Worm (Caenorhabditis elegans) whole organism, early embryonic: ENCODE results near the gene acy-1.

Experiments
- B0310.2 ChIP-seq: sonication (generic microtip); optimal IDR thresholded peaks from 2 replicates; lab custom pipeline; 2016; ENCODE audit warnings: mild to moderate bottlenecking, missing genetic modification characterization, missing compliant biosample characterization
- F13C5.2 ChIP-seq: sonication (generic microtip); optimal IDR thresholded peaks from 2 replicates; lab custom pipeline; 2017; ENCODE audit warnings: mild to moderate bottlenecking, missing genetic modification characterization, inconsistent platforms, missing compliant biosample characterization
- ama-1 ChIP-seq: fragments of 150-350 bp; optimal IDR thresholded peaks from 2 replicates; lab custom pipeline; 2014
- ceh-36 ChIP-seq: sonication (generic microtip); optimal IDR thresholded peaks from 2 replicates; lab custom pipeline; 2016; ENCODE audit warnings: missing genetic modification characterization, inconsistent platforms, missing compliant biosample characterization
- flt-1 ChIP-seq: fragments of 200-800 bp; sonication (Bioruptor generic); IDR thresholded peaks from 2 replicates; pipeline ENCODE4 v1.3.6; 2022; ENCODE audit warnings: missing genetic modification characterization, missing compliant biosample characterization
- hmbx-1 ChIP-seq: sonication (generic microtip); optimal IDR thresholded peaks from 2 replicates; lab custom pipeline; 2016; ENCODE audit warnings: mild to moderate bottlenecking, missing genetic modification characterization, missing compliant biosample characterization
- scrt-1 ChIP-seq: fragments of 200-800 bp; sonication (Bioruptor generic); IDR thresholded peaks from 2 replicates; pipeline ENCODE4 v1.3.6; 2022; ENCODE audit warnings: missing genetic modification characterization, missing compliant biosample characterization
- tbx-11 ChIP-seq: fragments of 200-800 bp; sonication (Bioruptor generic); IDR thresholded peaks from 2 replicates; pipeline ENCODE4 v1.3.6; 2022; ENCODE audit warnings: missing genetic modification characterization, missing compliant biosample characterization
- tbx-37 ChIP-seq: fragments of 200-800 bp; sonication (Bioruptor generic); conservative IDR thresholded peaks from 2 replicates; pipeline ENCODE4 v1.3.6; 2022; ENCODE audit warnings: missing genetic modification reagents, missing genetic modification characterization, missing compliant biosample characterization

DNA sequence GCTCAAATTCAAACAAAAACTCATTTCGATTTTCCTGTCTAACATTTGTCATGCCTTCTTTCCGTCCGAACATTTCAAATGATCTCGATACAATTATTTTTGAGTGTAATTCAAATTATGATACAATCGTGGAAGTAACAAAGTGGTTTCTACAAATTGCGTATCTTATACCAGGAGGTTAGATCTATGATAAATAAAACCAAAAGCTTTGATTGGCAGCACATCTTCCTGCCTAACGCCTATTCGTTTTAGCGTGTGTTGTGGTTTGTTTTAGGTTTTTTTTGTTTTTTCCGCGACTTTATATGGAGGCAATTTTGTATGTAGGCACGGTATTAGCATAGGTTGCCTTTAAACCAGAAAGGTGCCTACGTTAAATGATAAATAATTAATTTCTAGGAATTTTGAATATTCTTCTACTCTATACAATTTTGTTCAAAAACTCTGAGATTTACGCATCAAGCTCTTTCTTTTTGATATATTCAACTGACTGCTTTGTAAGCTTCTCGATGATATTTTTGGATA lies 41.9 kb upstream of the acy-1 start, which contains the start of gene srg-11:
- no peak for TF ChIP-seq hmbx-1 (tag; lab: Kevin White, UChicago)
- no peak for TF ChIP-seq scrt-1 (GFP tag; lab: Robert Waterston, UW)
- no peak for TF ChIP-seq F13C5.2
- TF ChIP-seq flt-1 (GFP tag; lab: Robert Waterston, UW), result no peak
- TF ChIP-seq ama-1 (lab: Kevin White, UChicago), result no peak
- TF ChIP-seq B0310.2 (tag; lab: Kevin White, UChicago), result no peak
- TF ChIP-seq tbx-11 (GFP tag; lab: Robert Waterston, UW), result no peak
- TF ChIP-seq ceh-36, result no peak
- TF ChIP-seq tbx-37, result no peak
